Worm (Caenorhabditis elegans) whole organism, early embryonic: ENCODE measurements around the gene nspc-19.

Source experiments
- B0310.2 ChIP-seq: sonication (generic microtip); optimal IDR thresholded peaks from 2 replicates; lab custom pipeline; 2016; ENCODE audit warnings: mild to moderate bottlenecking, missing genetic modification characterization, missing compliant biosample characterization
- F13C5.2 ChIP-seq: sonication (generic microtip); optimal IDR thresholded peaks from 2 replicates; lab custom pipeline; 2017; ENCODE audit warnings: mild to moderate bottlenecking, missing genetic modification characterization, inconsistent platforms, missing compliant biosample characterization
- aly-1 ChIP-seq: sonication (generic microtip); optimal IDR thresholded peaks from 2 replicates; lab custom pipeline; 2016; ENCODE audit warnings: missing genetic modification characterization, missing compliant biosample characterization
- ama-1 ChIP-seq: fragments of 150-350 bp; optimal IDR thresholded peaks from 2 replicates; lab custom pipeline; 2014
- ceh-13 ChIP-seq: fragments of 200-800 bp; sonication (Bioruptor generic); optimal IDR thresholded peaks from 2 replicates; lab custom pipeline; 2018; ENCODE audit warnings: mild to moderate bottlenecking, missing genetic modification characterization, missing compliant biosample characterization
- ceh-36 ChIP-seq: sonication (generic microtip); optimal IDR thresholded peaks from 2 replicates; lab custom pipeline; 2016; ENCODE audit warnings: missing genetic modification characterization, inconsistent platforms, missing compliant biosample characterization
- ets-7 ChIP-seq: sonication (generic microtip); optimal IDR thresholded peaks from 2 replicates; lab custom pipeline; 2016; ENCODE audit warnings: missing genotype, missing genetic modification characterization, missing compliant biosample characterization
- flt-1 ChIP-seq: fragments of 200-800 bp; sonication (Bioruptor generic); IDR thresholded peaks from 2 replicates; pipeline ENCODE4 v1.3.6; 2022; ENCODE audit warnings: missing genetic modification characterization, missing compliant biosample characterization
- hmbx-1 ChIP-seq: sonication (generic microtip); optimal IDR thresholded peaks from 2 replicates; lab custom pipeline; 2016; ENCODE audit warnings: mild to moderate bottlenecking, missing genetic modification characterization, missing compliant biosample characterization
- hmg-4 ChIP-seq: fragments of 200-800 bp; sonication (Bioruptor generic); optimal IDR thresholded peaks from 2 replicates; lab custom pipeline; 2018; ENCODE audit warnings: mild to moderate bottlenecking, missing genetic modification characterization, missing compliant biosample characterization
- hnd-1 ChIP-seq: sonication (generic microtip); optimal IDR thresholded peaks from 2 replicates; lab custom pipeline; 2016; ENCODE audit warnings: missing genetic modification characterization, missing compliant biosample characterization
- pes-1 ChIP-seq: fragments of 200-800 bp; sonication (Bioruptor generic); IDR thresholded peaks from 2 replicates; pipeline ENCODE4 v1.3.6; 2022; ENCODE audit warnings: missing genetic modification reagents, missing genetic modification characterization, missing compliant biosample characterization
- scrt-1 ChIP-seq: fragments of 200-800 bp; sonication (Bioruptor generic); IDR thresholded peaks from 2 replicates; pipeline ENCODE4 v1.3.6; 2022; ENCODE audit warnings: missing genetic modification characterization, missing compliant biosample characterization
- sea-1 ChIP-seq: fragments of 200-800 bp; sonication (Bioruptor generic); conservative IDR thresholded peaks from 2 replicates; pipeline ENCODE4 v1.3.6; 2022; ENCODE audit warnings: missing genetic modification characterization, missing compliant biosample characterization
- tbx-11 ChIP-seq: fragments of 200-800 bp; sonication (Bioruptor generic); IDR thresholded peaks from 2 replicates; pipeline ENCODE4 v1.3.6; 2022; ENCODE audit warnings: missing genetic modification characterization, missing compliant biosample characterization
- tbx-37 ChIP-seq: fragments of 200-800 bp; sonication (Bioruptor generic); conservative IDR thresholded peaks from 2 replicates; pipeline ENCODE4 v1.3.6; 2022; ENCODE audit warnings: missing genetic modification reagents, missing genetic modification characterization, missing compliant biosample characterization
- tra-4 ChIP-seq: sonication (generic microtip); optimal IDR thresholded peaks from 2 replicates; lab custom pipeline; 2017; ENCODE audit warnings: missing genetic modification characterization, missing compliant biosample characterization

The nspc-19 gene

DNA sequence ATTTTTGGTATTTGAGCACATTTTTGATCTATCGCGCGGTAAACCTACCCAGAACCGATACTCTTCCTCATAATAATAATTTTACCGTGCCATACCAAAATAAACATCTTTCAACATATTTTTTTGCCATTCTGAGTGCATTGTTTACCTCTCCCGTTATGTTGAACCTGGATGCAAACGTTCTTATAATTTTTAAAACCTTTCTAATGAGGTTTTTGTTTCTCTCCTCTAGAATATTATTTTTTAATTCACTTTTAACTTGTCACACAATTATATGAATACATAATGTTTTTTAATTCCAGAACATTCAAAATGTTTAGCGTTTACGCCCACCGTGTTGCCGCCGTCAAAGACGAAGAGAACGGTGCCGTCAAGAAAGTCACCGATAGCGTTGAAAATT, 17.0 kb downstream of the nspc-19 start, which contains the start of gene enri-2:
Gene enri-2 (plus strand): TSS at position 301 of the 400 bp plus-strand sequence.
- TF ChIP-seq pes-1, result no peak
- no peak for TF ChIP-seq ceh-36 (tag; lab: Kevin White, UChicago)
- TF ChIP-seq B0310.2 (tag; lab: Kevin White, UChicago), result no peak
- no peak for TF ChIP-seq aly-1 (tag; lab: Kevin White, UChicago)
- TF ChIP-seq tbx-37 (GFP tag; lab: Robert Waterston, UW), result no peak
- no peak for TF ChIP-seq scrt-1 (GFP tag; lab: Robert Waterston, UW)
- TF ChIP-seq F13C5.2, result no peak
- TF ChIP-seq tbx-11, result no peak
- no peak for TF ChIP-seq ceh-13 (GFP tag; lab: Kevin White, UChicago)
- no peak for TF ChIP-seq hmbx-1
- TF ChIP-seq ets-7 (tag; lab: Kevin White, UChicago), result no peak
- TF ChIP-seq hmg-4 (GFP tag; lab: Kevin White, UChicago), result no peak
- TF ChIP-seq sea-1 (GFP tag; lab: Robert Waterston, UW), result no peak
- TF ChIP-seq hnd-1 (tag; lab: Kevin White, UChicago), result no peak
- TF ChIP-seq flt-1 (GFP tag; lab: Robert Waterston, UW), result no peak
- TF ChIP-seq ama-1, result no peak
- no peak for TF ChIP-seq tra-4 (tag; lab: Kevin White, UChicago)

DNA sequence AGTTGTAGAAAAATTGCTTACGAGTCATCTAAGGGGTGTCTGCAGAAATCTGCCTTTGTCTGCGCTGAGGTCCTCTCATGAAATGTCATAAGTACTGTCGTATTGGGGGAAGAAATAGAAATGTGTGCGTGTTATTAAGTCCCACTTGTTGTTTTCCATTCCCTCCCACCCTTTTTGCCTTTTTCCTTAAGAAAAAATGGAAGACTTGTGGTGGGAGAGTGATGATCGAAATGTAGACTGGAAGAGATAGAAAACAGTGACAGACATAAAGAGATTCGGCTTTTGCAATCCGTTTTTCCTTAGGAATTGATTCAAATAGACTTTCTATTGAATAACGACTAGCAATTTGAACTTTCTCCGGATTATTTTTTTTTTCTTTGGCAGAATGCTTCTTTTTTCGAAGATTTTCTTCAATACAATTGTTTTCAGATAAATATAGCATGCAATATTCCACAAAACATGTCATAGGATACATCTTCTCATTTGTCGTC, 21.3 kb downstream of the nspc-19 start, which contains the start of gene ram-5:
Gene ram-5 (plus strand): TSS at position 441 of the 491 bp plus-strand sequence.
- TF ChIP-seq pes-1 (no peak), F13C5.2 (no peak), tbx-11 (no peak), hnd-1 (tag; lab: Kevin White, UChicago) (no peak), sea-1 (GFP tag; lab: Robert Waterston, UW) (no peak), tra-4 (tag; lab: Kevin White, UChicago) (no peak), B0310.2 (tag; lab: Kevin White, UChicago) (no peak), hmg-4 (GFP tag; lab: Kevin White, UChicago) (no peak), ceh-36 (tag; lab: Kevin White, UChicago) (no peak), tbx-37 (GFP tag; lab: Robert Waterston, UW) (no peak), aly-1 (tag; lab: Kevin White, UChicago) (no peak)

ce11 chrX:14556403-14556802, 27.9 kb downstream of the nspc-19 start:
- TF ChIP-seq ama-1 (no peak), tbx-11 (no peak), B0310.2 (tag; lab: Kevin White, UChicago) (no peak), hmbx-1 (no peak), tra-4 (tag; lab: Kevin White, UChicago) (no peak), sea-1 (GFP tag; lab: Robert Waterston, UW) (no peak), tbx-37 (GFP tag; lab: Robert Waterston, UW) (no peak), scrt-1 (GFP tag; lab: Robert Waterston, UW) (no peak), pes-1 (no peak), flt-1 (GFP tag; lab: Robert Waterston, UW) (no peak), F13C5.2 (no peak), hnd-1 (tag; lab: Kevin White, UChicago) (no peak), ets-7 (tag; lab: Kevin White, UChicago) (no peak), hmg-4 (GFP tag; lab: Kevin White, UChicago) (no peak)

ce11 chrX:14557352-14557935, 28.9 kb downstream of the nspc-19 start:
- no peak for TF ChIP-seq pes-1
- TF ChIP-seq hmbx-1, result no peak
- TF ChIP-seq flt-1 (GFP tag; lab: Robert Waterston, UW), result no peak
- TF ChIP-seq aly-1 (tag; lab: Kevin White, UChicago), result no peak
- TF ChIP-seq scrt-1 (GFP tag; lab: Robert Waterston, UW), result no peak
- TF ChIP-seq B0310.2 (tag; lab: Kevin White, UChicago), result no peak
- no peak for TF ChIP-seq hnd-1 (tag; lab: Kevin White, UChicago)
- no peak for TF ChIP-seq tra-4 (tag; lab: Kevin White, UChicago)
- TF ChIP-seq ceh-13 (GFP tag; lab: Kevin White, UChicago), result no peak
- no peak for TF ChIP-seq sea-1 (GFP tag; lab: Robert Waterston, UW)
- TF ChIP-seq ets-7 (tag; lab: Kevin White, UChicago), result no peak
- no peak for TF ChIP-seq F13C5.2
- no peak for TF ChIP-seq hmg-4 (GFP tag; lab: Kevin White, UChicago)
- TF ChIP-seq ceh-36 (tag; lab: Kevin White, UChicago), result no peak
- no peak for TF ChIP-seq tbx-37 (GFP tag; lab: Robert Waterston, UW)
- TF ChIP-seq tbx-11, result no peak
- no peak for TF ChIP-seq ama-1

DNA sequence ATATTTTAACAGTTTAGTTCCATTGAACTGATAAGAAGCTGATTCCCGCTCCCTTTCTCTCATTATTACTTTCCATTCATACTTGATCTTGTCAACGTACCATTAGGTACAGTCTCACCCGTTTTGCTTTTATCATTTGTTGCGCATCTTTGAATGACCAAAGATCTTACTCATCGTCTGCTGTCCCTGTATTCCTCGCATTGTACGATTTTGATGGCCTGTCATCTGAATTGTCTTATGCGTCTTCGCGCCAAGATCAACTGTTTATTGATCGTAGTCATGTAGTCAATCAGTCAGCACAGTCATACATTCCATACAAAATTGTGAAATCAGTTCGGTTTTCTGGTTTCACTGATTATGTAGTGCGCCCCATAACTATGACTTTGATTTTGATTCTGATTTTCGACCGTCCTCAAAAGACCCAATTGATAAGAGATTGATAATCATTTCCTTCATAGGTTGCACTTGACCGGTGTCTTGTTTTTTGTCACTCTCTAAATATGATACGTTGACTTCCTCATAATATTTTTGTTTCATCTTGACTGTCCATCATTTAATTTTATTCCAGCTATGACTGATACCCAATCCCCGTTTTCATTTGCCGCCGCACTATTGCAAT, 29.5 kb downstream of the nspc-19 start, which contains the start of gene nhr-3:
Gene nhr-3 (plus strand): TSS at position 569 of the 619 bp plus-strand sequence.
- TF ChIP-seq scrt-1 (GFP tag; lab: Robert Waterston, UW), result no peak
- no peak for TF ChIP-seq ceh-13 (GFP tag; lab: Kevin White, UChicago)
- TF ChIP-seq hmbx-1, result no peak
- TF ChIP-seq hnd-1 (tag; lab: Kevin White, UChicago), result no peak
- no peak for TF ChIP-seq pes-1
- TF ChIP-seq tbx-11, result no peak
- no peak for TF ChIP-seq B0310.2 (tag; lab: Kevin White, UChicago)
- no peak for TF ChIP-seq flt-1 (GFP tag; lab: Robert Waterston, UW)
- TF ChIP-seq ama-1, result no peak
- TF ChIP-seq hmg-4 (GFP tag; lab: Kevin White, UChicago), result no peak
- TF ChIP-seq aly-1 (tag; lab: Kevin White, UChicago), result no peak
- no peak for TF ChIP-seq F13C5.2
- TF ChIP-seq tbx-37 (GFP tag; lab: Robert Waterston, UW), result no peak
- no peak for TF ChIP-seq tra-4 (tag; lab: Kevin White, UChicago)
- TF ChIP-seq sea-1 (GFP tag; lab: Robert Waterston, UW), result no peak

- TF ChIP-seq hnd-1 (tag; lab: Kevin White, UChicago) (no peak), ceh-13 (GFP tag; lab: Kevin White, UChicago) (no peak), ceh-36 (tag; lab: Kevin White, UChicago) (no peak), tra-4 (tag; lab: Kevin White, UChicago) (no peak), scrt-1 (GFP tag; lab: Robert Waterston, UW) (no peak), ets-7 (tag; lab: Kevin White, UChicago) (no peak), ama-1 (no peak), aly-1 (tag; lab: Kevin White, UChicago) (no peak), hmg-4 (GFP tag; lab: Kevin White, UChicago) (no peak)
These were observed 30.6 kb downstream of the nspc-19 start for ce11 chrX:14559084-14559483.
